Worm (Caenorhabditis elegans) whole organism, early embryonic: ENCODE results near the gene C25F9.15.

Experiments used
- F13C5.2 ChIP-seq: sonication (generic microtip); optimal IDR thresholded peaks from 2 replicates; lab custom pipeline; 2017; ENCODE audit warnings: mild to moderate bottlenecking, missing genetic modification characterization, inconsistent platforms, missing compliant biosample characterization
- ama-1 ChIP-seq: fragments of 150-350 bp; optimal IDR thresholded peaks from 2 replicates; lab custom pipeline; 2014
- ceh-13 ChIP-seq: fragments of 200-800 bp; sonication (Bioruptor generic); optimal IDR thresholded peaks from 2 replicates; lab custom pipeline; 2018; ENCODE audit warnings: mild to moderate bottlenecking, missing genetic modification characterization, missing compliant biosample characterization
- ets-7 ChIP-seq: sonication (generic microtip); optimal IDR thresholded peaks from 2 replicates; lab custom pipeline; 2016; ENCODE audit warnings: missing genotype, missing genetic modification characterization, missing compliant biosample characterization
- flt-1 ChIP-seq: fragments of 200-800 bp; sonication (Bioruptor generic); IDR thresholded peaks from 2 replicates; pipeline ENCODE4 v1.3.6; 2022; ENCODE audit warnings: missing genetic modification characterization, missing compliant biosample characterization
- hmbx-1 ChIP-seq: sonication (generic microtip); optimal IDR thresholded peaks from 2 replicates; lab custom pipeline; 2016; ENCODE audit warnings: mild to moderate bottlenecking, missing genetic modification characterization, missing compliant biosample characterization
- pes-1 ChIP-seq: fragments of 200-800 bp; sonication (Bioruptor generic); IDR thresholded peaks from 2 replicates; pipeline ENCODE4 v1.3.6; 2022; ENCODE audit warnings: missing genetic modification reagents, missing genetic modification characterization, missing compliant biosample characterization
- scrt-1 ChIP-seq: fragments of 200-800 bp; sonication (Bioruptor generic); IDR thresholded peaks from 2 replicates; pipeline ENCODE4 v1.3.6; 2022; ENCODE audit warnings: missing genetic modification characterization, missing compliant biosample characterization
- sea-1 ChIP-seq: fragments of 200-800 bp; sonication (Bioruptor generic); conservative IDR thresholded peaks from 2 replicates; pipeline ENCODE4 v1.3.6; 2022; ENCODE audit warnings: missing genetic modification characterization, missing compliant biosample characterization
- tbx-11 ChIP-seq: fragments of 200-800 bp; sonication (Bioruptor generic); IDR thresholded peaks from 2 replicates; pipeline ENCODE4 v1.3.6; 2022; ENCODE audit warnings: missing genetic modification characterization, missing compliant biosample characterization
- tbx-37 ChIP-seq: fragments of 200-800 bp; sonication (Bioruptor generic); conservative IDR thresholded peaks from 2 replicates; pipeline ENCODE4 v1.3.6; 2022; ENCODE audit warnings: missing genetic modification reagents, missing genetic modification characterization, missing compliant biosample characterization
- tra-4 ChIP-seq: sonication (generic microtip); optimal IDR thresholded peaks from 2 replicates; lab custom pipeline; 2017; ENCODE audit warnings: missing genetic modification characterization, missing compliant biosample characterization

DNA sequence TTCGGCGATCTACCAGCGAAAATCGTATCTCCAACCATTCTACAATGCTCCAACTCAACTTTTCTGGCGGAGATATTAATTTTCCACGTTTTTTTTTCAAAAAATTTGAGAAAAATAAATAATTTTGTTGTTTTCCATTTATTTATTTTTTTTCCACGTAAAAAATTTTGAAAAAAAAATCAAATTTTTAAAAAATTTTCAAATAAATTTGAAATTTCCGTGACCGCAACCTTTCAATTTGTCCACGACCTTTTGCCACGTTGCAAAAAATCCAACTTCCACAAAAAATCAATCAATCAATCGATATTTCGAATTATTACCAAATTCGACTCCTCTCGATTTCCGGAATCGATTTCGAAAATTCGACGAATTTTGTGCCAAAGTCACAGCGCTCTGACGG is 46.7 kb upstream of the C25F9.15 start, which contains the start of gene Y43F8A.2:
- TF ChIP-seq scrt-1 (no peak), ama-1 (lab: Kevin White, UChicago) (no peak), tbx-37 (GFP tag; lab: Robert Waterston, UW) (no peak), ceh-13 (no peak), tbx-11 (GFP tag; lab: Robert Waterston, UW) (no peak), sea-1 (GFP tag; lab: Robert Waterston, UW) (no peak), hmbx-1 (no peak), flt-1 (GFP tag; lab: Robert Waterston, UW) (no peak), tra-4 (tag; lab: Kevin White, UChicago) (no peak), ets-7 (tag; lab: Kevin White, UChicago) (no peak), pes-1 (GFP tag; lab: Robert Waterston, UW) (no peak), F13C5.2 (no peak)
